Fruit fly (Drosophila melanogaster) whole organism, prepupa: Measurements from ENCODE around the gene Nedd4.
A peak's percentile ranks its signal among the peaks of the same experiment; 100 is the strongest.

Experiments used
- CG11294 ChIP-seq: fragments of 200-800 bp; sonication (Bioruptor generic); IDR thresholded peaks from 2 replicates; pipeline ENCODE4 v1.3.6; 2022; ENCODE audit warnings: missing biosample characterization, missing genetic modification characterization
- CG11902 ChIP-seq: fragments of 200-800 bp; sonication (Bioruptor generic); optimal IDR thresholded peaks from 3 replicates; lab custom pipeline; 2016; ENCODE audit warnings: missing biosample characterization, missing genetic modification characterization
- CG15336 ChIP-seq: fragments of 200-800 bp; sonication (Bioruptor generic); IDR thresholded peaks from 2 replicates; pipeline ENCODE4 v1.3.6; 2022; ENCODE audit warnings: missing biosample characterization, missing genetic modification characterization
- CG1621 ChIP-seq: fragments of 200-800 bp; sonication (Bioruptor generic); optimal IDR thresholded peaks from 3 replicates; lab custom pipeline; 2018; ENCODE audit warnings: missing biosample characterization, mild to moderate bottlenecking, missing genetic modification characterization
- CG34406 ChIP-seq: fragments of 200-800 bp; sonication (Bioruptor generic); optimal IDR thresholded peaks from 3 replicates; lab custom pipeline; 2016; ENCODE audit warnings: missing biosample characterization, missing genetic modification characterization
- CG3919 ChIP-seq: fragments of 200-800 bp; sonication (Bioruptor generic); optimal IDR thresholded peaks from 3 replicates; lab custom pipeline; 2016; ENCODE audit warnings: missing biosample characterization, missing genetic modification characterization
- CG6163 ChIP-seq: fragments of 200-800 bp; sonication (Bioruptor generic); IDR thresholded peaks from 3 replicates; pipeline ENCODE4 v1.3.6; 2022; ENCODE audit warnings: missing biosample characterization, missing genetic modification characterization
- CG6276 ChIP-seq: fragments of 200-800 bp; sonication (Bioruptor generic); optimal IDR thresholded peaks from 2 replicates; lab custom pipeline; 2017; ENCODE audit warnings: missing biosample characterization, mild to moderate bottlenecking, missing genetic modification characterization
- CG6808 ChIP-seq: fragments of 200-800 bp; sonication (Bioruptor generic); optimal IDR thresholded peaks from 3 replicates; lab custom pipeline; 2017; ENCODE audit warnings: missing biosample characterization, missing genetic modification characterization, mild to moderate bottlenecking, moderate library complexity, missing genetic modification reagents
- CG6854 ChIP-seq: fragments of 200-800 bp; sonication (Bioruptor generic); optimal IDR thresholded peaks from 2 replicates; lab custom pipeline; 2017; ENCODE audit warnings: missing biosample characterization, mild to moderate bottlenecking, missing genetic modification characterization
- CG7368 ChIP-seq: fragments of 200-800 bp; sonication (Bioruptor generic); optimal IDR thresholded peaks from 3 replicates; lab custom pipeline; 2016; ENCODE audit warnings: missing biosample characterization, missing genetic modification characterization
- CG8119 ChIP-seq: fragments of 200-800 bp; sonication (Bioruptor generic); IDR thresholded peaks from 3 replicates; pipeline ENCODE4 v1.3.6; 2022; ENCODE audit warnings: missing biosample characterization, missing genetic modification characterization
- CG8319 ChIP-seq: fragments of 200-800 bp; sonication (Bioruptor generic); optimal IDR thresholded peaks from 3 replicates; lab custom pipeline; 2016; ENCODE audit warnings: missing biosample characterization, missing genetic modification characterization
- Eip78C ChIP-seq: fragments of 200-800 bp; sonication (Bioruptor generic); peaks from one replicate; lab custom pipeline; 2016; ENCODE audit warnings: missing biosample characterization, missing genetic modification characterization
- Eip93F ChIP-seq: fragments of 200-800 bp; sonication (Bioruptor generic); optimal IDR thresholded peaks from 2 replicates; lab custom pipeline; 2016; ENCODE audit warnings: missing biosample characterization, mild to moderate bottlenecking, missing genetic modification characterization
- Gug ChIP-seq: fragments of 200-800 bp; sonication (Bioruptor generic); IDR thresholded peaks from 2 replicates; pipeline ENCODE4 v1.3.6; 2022; ENCODE audit warnings: missing biosample characterization, missing genetic modification characterization
- Hr38 ChIP-seq: sonication (Bioruptor generic); optimal IDR thresholded peaks from 2 replicates; lab custom pipeline; 2016; ENCODE audit warnings: missing biosample characterization, missing genetic modification characterization
- Hr39 ChIP-seq: fragments of 200-800 bp; sonication (Bioruptor generic); optimal IDR thresholded peaks from 2 replicates; lab custom pipeline; 2016; ENCODE audit warnings: missing biosample characterization, missing genetic modification characterization
- Hr4 ChIP-seq: fragments of 200-800 bp; sonication (Bioruptor generic); optimal IDR thresholded peaks from 3 replicates; lab custom pipeline; 2016; ENCODE audit warnings: missing biosample characterization, missing genetic modification characterization
- Met ChIP-seq: fragments of 200-800 bp; sonication (Bioruptor generic); optimal IDR thresholded peaks from 3 replicates; lab custom pipeline; 2016; ENCODE audit warnings: missing biosample characterization, missing genetic modification characterization
- Smox ChIP-seq: fragments of 200-800 bp; sonication (Bioruptor generic); optimal IDR thresholded peaks from 3 replicates; lab custom pipeline; 2016; ENCODE audit warnings: missing biosample characterization, missing genetic modification characterization
- Sox14 ChIP-seq: fragments of 200-800 bp; sonication (Bioruptor generic); optimal IDR thresholded peaks from 3 replicates; lab custom pipeline; 2016; ENCODE audit warnings: missing biosample characterization, missing genetic modification characterization
- Sox15 ChIP-seq: fragments of 200-800 bp; sonication (Bioruptor generic); optimal IDR thresholded peaks from 3 replicates; lab custom pipeline; 2016; ENCODE audit warnings: missing biosample characterization, missing genetic modification characterization
- achi ChIP-seq: fragments of 200-800 bp; sonication (Bioruptor generic); optimal IDR thresholded peaks from 3 replicates; lab custom pipeline; 2016; ENCODE audit warnings: missing biosample characterization, missing genetic modification characterization
- acj6 ChIP-seq: fragments of 200-800 bp; sonication (Bioruptor generic); optimal IDR thresholded peaks from 3 replicates; lab custom pipeline; 2016; ENCODE audit warnings: missing biosample characterization, missing genetic modification characterization
- cyc ChIP-seq: fragments of 200-800 bp; sonication (Bioruptor generic); optimal IDR thresholded peaks from 3 replicates; lab custom pipeline; 2016; ENCODE audit warnings: missing biosample characterization, missing genetic modification characterization
- dsx ChIP-seq: fragments of 200-800 bp; optimal IDR thresholded peaks from 3 replicates; lab custom pipeline; 2019; ENCODE audit warnings: missing biosample characterization, mild to moderate bottlenecking, missing genetic modification characterization, moderate library complexity; ENCODE audit not compliant: poor library complexity, severe bottlenecking
- eg ChIP-seq: fragments of 200-800 bp; sonication (Bioruptor generic); IDR thresholded peaks from 3 replicates; pipeline ENCODE4 v1.3.6; 2022; ENCODE audit warnings: missing biosample characterization, missing genetic modification characterization
- esn ChIP-seq: fragments of 200-800 bp; sonication (Bioruptor generic); optimal IDR thresholded peaks from 2 replicates; lab custom pipeline; 2016; ENCODE audit warnings: missing biosample characterization, mild to moderate bottlenecking, missing genetic modification characterization, moderate library complexity
- fkh ChIP-seq: fragments of 200-800 bp; sonication (Bioruptor generic); optimal IDR thresholded peaks from 3 replicates; lab custom pipeline; 2017; ENCODE audit warnings: missing biosample characterization, mild to moderate bottlenecking, missing genetic modification characterization, moderate library complexity
- salr ChIP-seq, 2 experiments: fragments of 200-800 bp; sonication (Bioruptor generic); optimal IDR thresholded peaks; 3 replicates each; lab custom pipeline; 2016 to 2018; ENCODE audit warnings: missing biosample characterization in 2 of 2, missing genetic modification characterization in 2 of 2, mild to moderate bottlenecking in 1 of 2
- svp ChIP-seq: fragments of 200-800 bp; sonication (Bioruptor generic); peaks from one replicate; lab custom pipeline; 2016; ENCODE audit warnings: missing biosample characterization, missing genetic modification characterization
- topi ChIP-seq: fragments of 200-800 bp; sonication (Bioruptor generic); optimal IDR thresholded peaks from 3 replicates; lab custom pipeline; 2016; ENCODE audit warnings: missing biosample characterization, missing genetic modification characterization
- vri ChIP-seq: fragments of 200-800 bp; sonication (Bioruptor generic); optimal IDR thresholded peaks from 3 replicates; lab custom pipeline; 2016; ENCODE audit warnings: missing biosample characterization, mild to moderate bottlenecking, missing genetic modification characterization

Gene Nedd4

DNA sequence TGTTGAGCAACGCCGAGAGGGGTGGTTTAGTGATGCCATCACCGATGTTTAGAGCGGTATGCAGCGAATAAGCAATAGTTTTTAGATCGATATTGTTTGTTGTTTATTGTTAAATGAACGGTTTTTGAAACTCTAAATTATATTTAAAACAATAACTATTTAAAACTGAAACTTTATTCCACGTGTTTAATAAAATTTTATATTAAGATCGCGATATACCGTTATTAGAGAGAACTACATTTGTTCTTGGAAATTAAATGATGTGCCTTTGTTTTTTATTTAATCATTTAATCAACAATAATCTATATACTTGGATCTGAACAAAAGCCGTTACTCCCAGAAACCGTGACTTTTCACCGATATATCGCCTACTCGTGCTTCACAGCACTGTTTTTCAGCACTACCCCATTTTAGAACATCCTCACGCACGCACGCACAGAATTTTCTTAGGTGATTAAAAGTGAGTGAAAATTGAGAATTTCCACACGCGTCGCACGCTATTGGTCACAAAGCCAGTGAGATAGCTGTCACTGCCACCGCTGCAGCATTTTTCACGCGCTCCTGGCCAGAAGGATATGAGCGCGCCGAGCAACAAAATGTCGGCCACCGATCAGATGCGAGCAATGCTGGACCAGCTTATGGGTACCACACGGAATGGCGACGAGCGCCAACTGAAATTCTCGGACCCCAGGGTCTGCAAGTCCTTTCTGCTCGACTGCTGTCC, 15.8 kb upstream of the Nedd4 start, which contains the start of the genes U4-U6-60K and CG7564 (continued):
- TF ChIP-seq Eip93F (GFP tag; lab: Kevin White, UChicago) (peak; percentile 64), salr (GFP tag; optimal IDR thresholded peaks at IDR 0.05; lab: Kevin White, UChicago) (no peak), CG8119 (GFP tag; lab: Robert Waterston, UW) (no peak), CG8319 (peak; percentile 42), CG7368 (GFP tag; lab: Kevin White, UChicago) (no peak), CG11902 (GFP tag; lab: Kevin White, UChicago) (peak; percentile 26), CG11294 (0 out of 2 replicates have a peak, but pooled peaks have one; percentile 21), CG3919 (GFP tag; lab: Kevin White, UChicago) (peak; percentile 65), Sox14 (GFP tag; lab: Kevin White, UChicago) (peak; percentile 69), vri (GFP tag; lab: Kevin White, UChicago) (no peak), eg (no peak; the same call in 2 of the 3 replicates), svp (GFP tag; lab: Kevin White, UChicago) (peak; percentile 56), cyc (GFP tag; lab: Kevin White, UChicago) (peak; percentile 71), Hr39 (GFP tag; lab: Kevin White, UChicago) (peak; percentile 69), esn (GFP tag; lab: Kevin White, UChicago) (peak; percentile 71)
- TF ChIP-seq, all 60 proteins: peak for 35

DNA sequence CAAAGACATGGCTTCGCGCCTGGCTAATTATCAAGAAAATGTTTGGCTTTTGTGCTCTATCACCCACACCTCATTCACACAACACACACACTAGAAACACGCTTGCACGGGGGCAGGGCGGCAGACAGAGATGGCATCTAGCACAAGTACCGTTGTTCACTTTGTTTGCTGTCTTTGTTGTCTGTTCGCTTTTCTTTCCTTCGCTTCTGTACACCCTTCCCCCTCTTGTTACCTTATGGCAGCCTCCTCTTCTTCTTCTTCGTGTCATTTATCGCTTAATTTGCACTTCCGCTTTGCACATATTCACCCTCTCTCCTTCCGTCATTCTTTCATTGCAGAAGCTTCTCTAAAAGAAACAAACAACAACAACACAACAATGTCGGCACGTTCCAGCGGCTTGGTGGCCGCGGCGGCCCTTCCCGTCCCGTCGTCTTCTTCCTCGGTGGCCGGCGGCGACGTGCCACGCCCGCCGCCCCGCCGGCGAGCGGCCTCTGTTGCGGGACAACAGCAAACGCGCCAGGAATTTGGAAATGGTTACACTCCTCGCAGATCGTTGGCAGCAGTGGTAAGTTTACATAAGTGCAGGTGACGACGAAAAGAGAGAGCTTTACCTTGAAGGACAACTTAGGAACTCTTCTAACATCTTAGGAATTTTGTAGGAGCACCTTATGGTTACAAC, 729 bp downstream of the Nedd4 start:
- TF ChIP-seq CG34406 (GFP tag; lab: Kevin White, UChicago), result no peak
- TF ChIP-seq dsx, result peak; percentile 13
- TF ChIP-seq achi (GFP tag; lab: Kevin White, UChicago), result no peak
- TF ChIP-seq Eip78C (GFP tag; lab: Kevin White, UChicago), result peak; percentile 47
- peak; percentile 52; the same call in 2 of the 3 replicates for TF ChIP-seq CG6163 (GFP tag; lab: Robert Waterston, UW)
- peak; percentile 63 for TF ChIP-seq fkh (GFP tag; lab: Kevin White, UChicago)
- TF ChIP-seq acj6, result no peak
- no peak for TF ChIP-seq Met (GFP tag; lab: Kevin White, UChicago)
- TF ChIP-seq svp (GFP tag; lab: Kevin White, UChicago), result peak; percentile 72
- TF ChIP-seq CG6808 (GFP tag; lab: Kevin White, UChicago), result peak; percentile 18
- no peak for TF ChIP-seq Hr38 (GFP tag; lab: Kevin White, UChicago)
- TF ChIP-seq Sox14 (GFP tag; lab: Kevin White, UChicago), result peak; percentile 92
- TF ChIP-seq, all 60 proteins: peak for 7

DNA sequence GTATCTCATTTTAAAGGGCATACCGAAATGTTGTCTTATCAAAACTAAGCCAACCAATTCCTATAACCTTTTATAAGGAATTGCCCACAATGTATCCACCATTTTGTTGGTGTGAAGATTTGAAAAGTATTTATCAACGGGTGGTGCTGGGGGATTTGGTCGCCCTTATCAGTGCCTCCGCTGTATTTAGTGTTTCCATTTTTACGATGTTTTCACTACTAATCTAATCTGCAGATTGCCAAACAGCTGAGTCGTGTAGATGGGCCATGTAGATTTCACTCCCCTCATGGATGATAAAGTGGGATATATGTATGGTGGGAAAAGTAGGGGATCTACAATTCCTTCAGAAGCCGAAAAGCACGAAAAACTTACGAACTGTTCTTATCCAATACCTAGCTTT, 1.5 kb downstream of the Nedd4 start:
- TF ChIP-seq esn (GFP tag; lab: Kevin White, UChicago), result no peak
- TF ChIP-seq topi (GFP tag; lab: Kevin White, UChicago), result no peak
- TF ChIP-seq CG6854 (GFP tag; lab: Kevin White, UChicago), result no peak
- TF ChIP-seq Gug (GFP tag; lab: Robert Waterston, UW), result no peak
- peak; percentile 40 for TF ChIP-seq fkh (GFP tag; lab: Kevin White, UChicago)
- no peak for TF ChIP-seq CG1621 (tag; lab: Kevin White, UChicago)
- TF ChIP-seq salr (GFP tag; optimal IDR thresholded peaks at IDR 0.05; lab: Kevin White, UChicago), result no peak
- TF ChIP-seq Hr38 (GFP tag; lab: Kevin White, UChicago), result no peak
- no peak for TF ChIP-seq Smox (GFP tag; lab: Kevin White, UChicago)
- TF ChIP-seq CG6163 (GFP tag; lab: Robert Waterston, UW), result no peak
- no peak for TF ChIP-seq Met (GFP tag; lab: Kevin White, UChicago)
- no peak for TF ChIP-seq CG11294
- TF ChIP-seq vri (GFP tag; lab: Kevin White, UChicago), result peak; percentile 47

DNA sequence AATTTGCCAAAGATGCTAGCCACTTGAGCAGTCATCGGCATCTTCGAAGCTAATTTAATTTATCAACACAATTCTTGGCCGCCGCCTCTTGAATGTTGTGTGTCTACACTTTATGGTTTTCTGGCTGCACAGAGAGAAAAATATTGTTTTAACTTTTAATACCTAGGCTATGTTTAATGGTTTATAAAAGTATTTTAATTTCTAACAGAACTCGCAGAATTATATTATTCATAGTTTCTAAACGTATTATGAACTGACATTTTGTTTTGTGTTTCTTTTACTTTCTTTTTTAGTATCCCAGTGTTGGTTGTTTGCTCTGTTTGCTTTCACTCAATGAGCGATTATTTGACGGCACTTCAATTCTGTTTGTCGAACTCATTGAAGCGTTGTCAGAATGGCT, 2.3 kb downstream of the Nedd4 start:
- no peak for TF ChIP-seq Sox15 (GFP tag; lab: Kevin White, UChicago)
- TF ChIP-seq Eip78C (GFP tag; lab: Kevin White, UChicago), result peak; percentile 33
- peak; percentile 21 for TF ChIP-seq fkh (GFP tag; lab: Kevin White, UChicago)
- peak; percentile 39 for TF ChIP-seq Met (GFP tag; lab: Kevin White, UChicago)
- peak; percentile 34; the same call in 1 of the 2 replicates for TF ChIP-seq CG15336 (GFP tag; lab: Robert Waterston, UW)
- TF ChIP-seq CG6276, result no peak
- TF ChIP-seq Hr4, result peak; percentile 15
